Worm (Caenorhabditis elegans) whole organism, late embryonic: ENCODE data around the gene old-1.

Experiments used
- ama-1 ChIP-seq: fragments of 150-350 bp; optimal IDR thresholded peaks from 2 replicates; lab custom pipeline; 2014
- che-1 ChIP-seq: sonication (generic microtip); optimal IDR thresholded peaks from 2 replicates; lab custom pipeline; 2016; ENCODE audit warnings: mild to moderate bottlenecking, missing genetic modification characterization, missing compliant biosample characterization
- dve-1 ChIP-seq: sonication (generic microtip); optimal IDR thresholded peaks from 2 replicates; lab custom pipeline; 2017; ENCODE audit warnings: antibody characterized with exemption, mild to moderate bottlenecking, missing genetic modification characterization, missing compliant biosample characterization
- fkh-10 ChIP-seq: fragments of 150-350 bp; optimal IDR thresholded peaks from 2 replicates; lab custom pipeline; 2014; ENCODE audit warnings: missing biosample characterization, missing genetic modification reagents, missing genetic modification characterization
- nhr-11 ChIP-seq: fragments of 150-350 bp; optimal IDR thresholded peaks from 2 replicates; lab custom pipeline; 2014; ENCODE audit warnings: missing biosample characterization, missing genetic modification characterization
- nhr-232 ChIP-seq: sonication (generic microtip); optimal IDR thresholded peaks from 2 replicates; lab custom pipeline; 2016; ENCODE audit warnings: missing genetic modification characterization, missing compliant biosample characterization
- npax-4 ChIP-seq: sonication (generic microtip); optimal IDR thresholded peaks from 2 replicates; lab custom pipeline; 2016; ENCODE audit warnings: missing genetic modification characterization, missing compliant biosample characterization
- pha-4 ChIP-seq: fragments of 150-350 bp; optimal IDR thresholded peaks from 2 replicates; lab custom pipeline; 2018; ENCODE audit warnings: missing biosample characterization, missing genetic modification reagents, missing genetic modification characterization
- pros-1 ChIP-seq: fragments of 150-350 bp; optimal IDR thresholded peaks from 2 replicates; lab custom pipeline; 2014; ENCODE audit warnings: missing biosample characterization, missing genetic modification reagents, missing genetic modification characterization

DNA sequence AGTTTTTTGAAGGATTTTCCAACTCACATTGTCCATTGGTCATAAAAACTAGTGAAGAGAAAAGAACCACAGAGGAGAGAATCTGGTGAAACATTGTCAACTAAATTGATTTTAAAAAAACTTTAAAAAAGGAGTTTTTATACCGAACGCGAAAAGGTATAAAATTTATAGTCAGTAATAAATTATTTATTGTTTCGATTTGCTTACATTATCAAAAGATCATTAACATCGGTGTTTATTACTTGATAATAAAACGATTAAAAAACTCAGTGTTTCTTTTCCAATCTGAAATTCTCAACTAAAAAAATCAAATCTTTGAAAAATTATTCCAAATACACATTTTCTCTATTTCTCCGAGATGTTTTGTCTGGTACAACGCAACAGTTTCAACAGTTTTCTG is 47.6 kb upstream of the old-1 start, which contains the start of gene F26C11.4:
- TF ChIP-seq fkh-10 (GFP tag; lab: Kevin White, UChicago), result no peak
- no peak for TF ChIP-seq ama-1 (lab: Kevin White, UChicago)
- no peak for TF ChIP-seq pros-1 (tag; lab: Kevin White, UChicago)
- no peak for TF ChIP-seq dve-1
- TF ChIP-seq nhr-11 (tag; lab: Kevin White, UChicago), result no peak
- no peak for TF ChIP-seq pha-4
- no peak for TF ChIP-seq npax-4 (tag; lab: Kevin White, UChicago)
- no peak for TF ChIP-seq che-1 (tag; lab: Kevin White, UChicago)
- TF ChIP-seq nhr-232 (tag; lab: Kevin White, UChicago), result no peak
